Fruit fly (Drosophila melanogaster): ENCODE data around the gene CG7299.
A peak's percentile ranks its signal among the peaks of the same experiment; 100 is the strongest.

CG7299 gene

DNA sequence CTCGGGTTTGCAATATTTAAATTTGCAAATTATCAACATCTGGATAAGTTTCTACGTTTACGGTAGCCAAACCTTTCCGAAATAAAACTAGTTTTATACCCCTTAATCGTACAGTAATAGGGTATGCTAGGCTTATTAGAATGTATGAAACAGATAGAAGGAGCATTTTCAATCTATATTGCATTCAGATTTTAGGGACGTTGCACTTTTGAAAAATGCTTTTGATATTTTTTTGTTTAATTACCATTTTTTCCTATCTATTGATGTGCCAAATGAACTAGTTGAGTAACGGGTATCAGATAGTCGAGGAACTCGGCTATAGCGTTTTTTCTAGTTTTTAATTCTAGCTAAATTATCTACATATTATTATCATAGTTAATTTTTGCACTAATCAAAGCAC, 1.3 kb downstream of the CG7299 start:
- TF ChIP-seq sens (GFP tag), result peak; percentile 36
- TF ChIP-seq CG2120 (GFP tag; optimal IDR thresholded peaks at IDR 0.05), result peak; percentile 56
- no peak for TF ChIP-seq CG11723 (GFP tag; optimal IDR thresholded peaks at IDR 0.05)
- peak; percentile 18 for TF ChIP-seq tio (GFP tag; optimal IDR thresholded peaks at IDR 0.05)
- TF ChIP-seq CG31441 (GFP tag; IDR thresholded peaks at IDR 0.05), result no peak
- TF ChIP-seq row (GFP tag; IDR thresholded peaks at IDR 0.05), result peak; percentile 23; the same call in 1 of the 3 replicates
- TF ChIP-seq bcd (GFP tag; optimal IDR thresholded peaks at IDR 0.05), result peak; percentile 4
- peak; percentile 1 for TF ChIP-seq lab (GFP tag; optimal IDR thresholded peaks at IDR 0.05)
- TF ChIP-seq gcm2 (GFP tag; optimal IDR thresholded peaks at IDR 0.05), result no peak
- no peak for TF ChIP-seq CG4282 (GFP tag; optimal IDR thresholded peaks at IDR 0.05)
- peak; percentile 26 for TF ChIP-seq zfh2 (GFP tag; optimal IDR thresholded peaks at IDR 0.05)
- peak; percentile 4 for TF ChIP-seq CG12769 (tag; optimal IDR thresholded peaks at IDR 0.05)
- TF ChIP-seq D19B (GFP tag; optimal IDR thresholded peaks at IDR 0.05), result peak; percentile 86
- TF ChIP-seq CG32532 (GFP tag; IDR thresholded peaks at IDR 0.05), result peak; percentile 61
- TF ChIP-seq p53 (GFP tag; optimal IDR thresholded peaks at IDR 0.05), result no peak
- TF ChIP-seq MTF-1 (GFP tag; optimal IDR thresholded peaks at IDR 0.05; ENCODE audit: borderline replicate concordance), result no peak
- TF ChIP-seq CG13296 (GFP tag; optimal IDR thresholded peaks at IDR 0.05), result no peak
- no peak for TF ChIP-seq CG11695 (GFP tag; IDR thresholded peaks at IDR 0.05)
- TF ChIP-seq CG8089 (GFP tag; optimal IDR thresholded peaks at IDR 0.05), result no peak
- peak; percentile 22 for TF ChIP-seq gro (GFP tag; optimal IDR thresholded peaks at IDR 0.05)
- peak; percentile 7 for TF ChIP-seq Usf (GFP tag; optimal IDR thresholded peaks at IDR 0.05)
- peak; percentile 43 for TF ChIP-seq lilli (GFP tag; optimal IDR thresholded peaks at IDR 0.05)
- TF ChIP-seq al (GFP tag; IDR thresholded peaks at IDR 0.05), result peak; percentile 5; the same call in 1 of the 2 replicates
- TF ChIP-seq caup (GFP tag; optimal IDR thresholded peaks at IDR 0.05; ENCODE audit: severe bottlenecking), result no peak
- TF ChIP-seq Trl (optimal IDR thresholded peaks at IDR 0.05), result no peak
- TF ChIP-seq Trl (GFP tag; optimal IDR thresholded peaks at IDR 0.05), result no peak
- peak; percentile 23; the same call in 1 of the 2 replicates for TF ChIP-seq Xrp1 (GFP tag; IDR thresholded peaks at IDR 0.05)
- TF ChIP-seq dysf (GFP tag; IDR thresholded peaks at IDR 0.05), result peak; percentile 5; the same call in 1 of the 3 replicates
- TF ChIP-seq HHEX (GFP tag; optimal IDR thresholded peaks at IDR 0.05), result no peak
- peak; percentile 18 for TF ChIP-seq grau (tag; optimal IDR thresholded peaks at IDR 0.05)
- no peak for TF ChIP-seq chn (GFP tag; optimal IDR thresholded peaks at IDR 0.05)
- no peak for TF ChIP-seq Dek (tag; optimal IDR thresholded peaks at IDR 0.05)
- TF ChIP-seq Bteb2 (GFP tag; optimal IDR thresholded peaks at IDR 0.05), result no peak
- TF ChIP-seq Med (GFP tag), result peak; percentile 87
- no peak for TF ChIP-seq Lhr (GFP tag; optimal IDR thresholded peaks at IDR 0.05)
- no peak for TF ChIP-seq onecut (GFP tag; IDR thresholded peaks at IDR 0.05)
- TF ChIP-seq sd (tag; optimal IDR thresholded peaks at IDR 0.05), result no peak
- 0 out of 2 replicates have a peak, but pooled peaks have one; percentile 15 for TF ChIP-seq vvl (GFP tag; IDR thresholded peaks at IDR 0.05)
- 0 out of 2 replicates have a peak, but pooled peaks have one; percentile 24 for TF ChIP-seq NFAT (GFP tag; IDR thresholded peaks at IDR 0.05)
- TF ChIP-seq Meics (GFP tag; optimal IDR thresholded peaks at IDR 0.05), result peak; percentile 26
- no peak for TF ChIP-seq so (GFP tag; IDR thresholded peaks at IDR 0.05)
- TF ChIP-seq Oaz (GFP tag; IDR thresholded peaks at IDR 0.05), result no peak
- peak; percentile 28; the same call in 1 of the 2 replicates for TF ChIP-seq slbo (GFP tag; IDR thresholded peaks at IDR 0.05)
- TF ChIP-seq her (GFP tag; optimal IDR thresholded peaks at IDR 0.05), result no peak
- peak; percentile 18 for TF ChIP-seq CG3281 (GFP tag; optimal IDR thresholded peaks at IDR 0.05)
- TF ChIP-seq gem (tag; optimal IDR thresholded peaks at IDR 0.05), result peak; percentile 42
- peak; percentile 18 for TF ChIP-seq CG16815 (GFP tag; optimal IDR thresholded peaks at IDR 0.05)
- TF ChIP-seq CG16863 (GFP tag; optimal IDR thresholded peaks at IDR 0.05), result no peak
- TF ChIP-seq CG31224 (GFP tag; IDR thresholded peaks at IDR 0.05), result no peak
- TF ChIP-seq ATbp (GFP tag; optimal IDR thresholded peaks at IDR 0.05), result no peak
- TF ChIP-seq prd (optimal IDR thresholded peaks at IDR 0.05), result no peak
- TF ChIP-seq prd (GFP tag; IDR thresholded peaks at IDR 0.05), result 0 out of 3 replicates have a peak, but pooled peaks have one; percentile 11

Data from whole organism, embryonic.